Worm (Caenorhabditis elegans): ENCODE data around the gene gcy-31.

Gene gcy-31

ce11 chrX:2409243-2409741 lies 18.0 kb downstream of the gcy-31 start, which contains the start of the genes C43H6.12 and trpp-12:
Gene C43H6.12, plus strand, starts transcription at chrX:2409607.
Gene trpp-12, plus strand, starts transcription at chrX:2409691.
- TF ChIP-seq ets-5 (GFP tag; IDR thresholded peaks at IDR 0.05) (no peak), pax-3 (tag; optimal IDR thresholded peaks at IDR 0.05) (no peak), zip-4 (GFP tag; optimal IDR thresholded peaks at IDR 0.05) (no peak), unc-86 (tag; optimal IDR thresholded peaks at IDR 0.05) (no peak), C16A3.4 (tag; optimal IDR thresholded peaks at IDR 0.05) (no peak), mdl-1 (tag; optimal IDR thresholded peaks at IDR 0.05) (no peak), nhr-20 (tag; optimal IDR thresholded peaks at IDR 0.05) (no peak), hlh-4 (tag; optimal IDR thresholded peaks at IDR 0.05) (no peak), fkh-8 (tag; optimal IDR thresholded peaks at IDR 0.05) (no peak), fos-1 (tag; optimal IDR thresholded peaks at IDR 0.05) (no peak), mef-2 (tag; optimal IDR thresholded peaks at IDR 0.05) (no peak)

- TF ChIP-seq nhr-85 (tag) (peak; percentile 56), nhr-19 (GFP tag; conservative IDR thresholded peaks at IDR 0.05) (no peak)
Measured at ce11 chrX:2407167-2407566, 20.1 kb downstream of the gcy-31 start, which contains the start of gene mtpn-1. Gene mtpn-1, plus strand, starts transcription at chrX:2407467.

ce11 chrX:2403724-2404123 lies 23.6 kb downstream of the gcy-31 start, which contains the start of gene C43H6.4:
Gene C43H6.4, plus strand, starts transcription at chrX:2404024.
- TF ChIP-seq ceh-8 (GFP tag; optimal IDR thresholded peaks at IDR 0.05) (no peak), mdl-1 (tag; optimal IDR thresholded peaks at IDR 0.05) (no peak), lsy-2 (tag; optimal IDR thresholded peaks at IDR 0.05) (no peak), lin-15B (tag; optimal IDR thresholded peaks at IDR 0.05) (no peak), fos-1 (tag; optimal IDR thresholded peaks at IDR 0.05) (no peak), fkh-10 (GFP tag; optimal IDR thresholded peaks at IDR 0.05) (no peak), hlh-4 (tag; optimal IDR thresholded peaks at IDR 0.05) (no peak), efl-1 (optimal IDR thresholded peaks at IDR 0.05) (no peak), efl-1 (GFP tag; optimal IDR thresholded peaks at IDR 0.05 in 1 of 2) (no peak), tbx-2 (tag; optimal IDR thresholded peaks at IDR 0.05) (no peak), grh-1 (GFP tag; IDR thresholded peaks at IDR 0.05) (no peak), unc-30 (tag; optimal IDR thresholded peaks at IDR 0.05) (no peak), nhr-77 (tag; optimal IDR thresholded peaks at IDR 0.05) (no peak), fkh-4 (tag; optimal IDR thresholded peaks at IDR 0.05; ENCODE audit: borderline replicate concordance) (no peak), snu-23 (GFP tag; optimal IDR thresholded peaks at IDR 0.05) (no peak)

ce11 chrX:2401883-2402282 lies 25.4 kb downstream of the gcy-31 start, which contains the start of gene dhhc-9:
Gene dhhc-9, minus strand, starts transcription at chrX:2402036.
- peak; percentile 35 for TF ChIP-seq isw-1 (GFP tag; IDR thresholded peaks at IDR 0.05)
- no peak for TF ChIP-seq C34B4.2 (tag; optimal IDR thresholded peaks at IDR 0.05)
- TF ChIP-seq unc-30 (tag; optimal IDR thresholded peaks at IDR 0.05): no peak
- peak; percentile 89 for TF ChIP-seq skn-1 (tag; optimal IDR thresholded peaks at IDR 0.05)
- no peak for TF ChIP-seq aha-1 (tag; optimal IDR thresholded peaks at IDR 0.05)
- TF ChIP-seq rnt-1 (tag; optimal IDR thresholded peaks at IDR 0.05): peak; percentile 67
- TF ChIP-seq ceh-82 (tag; optimal IDR thresholded peaks at IDR 0.05): peak; percentile 0 to 48 (median 13)
- no peak for TF ChIP-seq mab-9 (GFP tag; IDR thresholded peaks at IDR 0.05)
- TF ChIP-seq lin-39 (tag; optimal IDR thresholded peaks at IDR 0.05): no peak
- no peak for TF ChIP-seq alr-1 (tag; optimal IDR thresholded peaks at IDR 0.05; ENCODE audit: borderline replicate concordance)
- TF ChIP-seq fkh-10 (GFP tag; optimal IDR thresholded peaks at IDR 0.05): no peak
- no peak for TF ChIP-seq unc-62 (GFP tag; optimal IDR thresholded peaks at IDR 0.05)
- TF ChIP-seq ceh-8 (GFP tag; optimal IDR thresholded peaks at IDR 0.05): peak; percentile 45
- TF ChIP-seq snu-23 (GFP tag; optimal IDR thresholded peaks at IDR 0.05): peak; percentile 86
- TF ChIP-seq sup-37 (GFP tag; optimal IDR thresholded peaks at IDR 0.05): no peak
- peak; percentile 28 for TF ChIP-seq dsc-1 (tag; optimal IDR thresholded peaks at IDR 0.05)
- TF ChIP-seq xbp-1 (tag; optimal IDR thresholded peaks at IDR 0.05): peak; percentile 44
- TF ChIP-seq egl-13 (tag; optimal IDR thresholded peaks at IDR 0.05): no peak
- no peak for TF ChIP-seq nhr-77 (tag; optimal IDR thresholded peaks at IDR 0.05)
- no peak for TF ChIP-seq pqm-1 (tag; optimal IDR thresholded peaks at IDR 0.05)
- no peak for TF ChIP-seq nhr-84 (tag; optimal IDR thresholded peaks at IDR 0.05)
- no peak for TF ChIP-seq nhr-12 (tag; optimal IDR thresholded peaks at IDR 0.05)
- TF ChIP-seq zag-1 (tag; optimal IDR thresholded peaks at IDR 0.05): no peak
- TF ChIP-seq sptf-1 (tag; optimal IDR thresholded peaks at IDR 0.05): no peak
- TF ChIP-seq aly-2 (tag; optimal IDR thresholded peaks at IDR 0.05): no peak
- peak; percentile 30 to 50 for TF ChIP-seq lsy-2 (tag; optimal IDR thresholded peaks at IDR 0.05)
- TF ChIP-seq hpl-2 (GFP tag; optimal IDR thresholded peaks at IDR 0.05): no peak
- TF ChIP-seq efl-1 (optimal IDR thresholded peaks at IDR 0.05): peak; percentile 71 to 95
- TF ChIP-seq efl-1 (GFP tag; optimal IDR thresholded peaks at IDR 0.05 in 1 of 2): no peak
- TF ChIP-seq snpc-4 (tag; optimal IDR thresholded peaks at IDR 0.05): peak; percentile 43
- TF ChIP-seq ceh-63 (GFP tag; optimal IDR thresholded peaks at IDR 0.05): no peak
